Worm (Caenorhabditis elegans) whole organism, young adult: ENCODE results near the gene Y38E10A.34.
A peak's percentile ranks its signal among the peaks of the same experiment; 100 is the strongest.

Experiments used
- B0035.1 ChIP-seq: sonication (generic microtip); optimal IDR thresholded peaks from 2 replicates; lab custom pipeline; 2016; ENCODE audit warnings: missing genetic modification characterization, mild to moderate bottlenecking, missing compliant biosample characterization, missing genotype, missing genetic modification reagents
- B0261.1 ChIP-seq: sonication (generic microtip); optimal IDR thresholded peaks from 2 replicates; lab custom pipeline; 2016; ENCODE audit warnings: mild to moderate bottlenecking, missing genetic modification characterization, moderate library complexity, missing compliant biosample characterization
- F10E7.11 ChIP-seq: sonication (generic microtip); optimal IDR thresholded peaks from 2 replicates; lab custom pipeline; 2017; ENCODE audit warnings: mild to moderate bottlenecking, missing genetic modification characterization, moderate library complexity, missing compliant biosample characterization
- T07F8.4 ChIP-seq: sonication (generic microtip); optimal IDR thresholded peaks from 2 replicates; lab custom pipeline; 2016; ENCODE audit warnings: mild to moderate bottlenecking, missing genetic modification characterization, moderate library complexity, missing compliant biosample characterization
- T26A5.8 ChIP-seq: sonication (generic microtip); optimal IDR thresholded peaks from 2 replicates; lab custom pipeline; 2016; ENCODE audit warnings: missing genetic modification characterization, missing compliant biosample characterization
- Y67H2A.10 ChIP-seq: fragments of 200-800 bp; sonication (Bioruptor generic); conservative IDR thresholded peaks from 2 replicates; pipeline ENCODE4 v1.3.6; 2022; ENCODE audit warnings: missing genetic modification reagents, missing genetic modification characterization, missing compliant biosample characterization
- ZK185.1 ChIP-seq: sonication (generic microtip); optimal IDR thresholded peaks from 2 replicates; lab custom pipeline; 2016; ENCODE audit warnings: mild to moderate bottlenecking, missing genetic modification characterization, missing compliant biosample characterization; ENCODE audit not compliant: poor library complexity, severe bottlenecking
- attf-3 ChIP-seq: fragments of 200-800 bp; sonication (Bioruptor generic); conservative IDR thresholded peaks from 2 replicates; pipeline ENCODE4 v1.3.6; 2022; ENCODE audit warnings: missing genetic modification reagents, missing genetic modification characterization, missing compliant biosample characterization
- attf-5 ChIP-seq: fragments of 200-800 bp; sonication (Bioruptor generic); optimal IDR thresholded peaks from 2 replicates; lab custom pipeline; 2018; ENCODE audit warnings: mild to moderate bottlenecking, missing genetic modification characterization, missing compliant biosample characterization
- cebp-1 ChIP-seq, 2 experiments: fragments of 200-800 bp in 1 of 2; sonication (Bioruptor generic) in 1 of 2; sonication (generic microtip) in 1 of 2; IDR thresholded peaks in 1 of 2; optimal IDR thresholded peaks in 1 of 2; 2 replicates each; pipeline versions ENCODE4 v1.3.6 to Lab custom; 2017 to 2022; ENCODE audit warnings: missing compliant biosample characterization in 2 of 2, missing genetic modification characterization in 2 of 2, mild to moderate bottlenecking in 1 of 2, missing genetic modification reagents in 1 of 2, moderate library complexity in 1 of 2
- ceh-100 ChIP-seq: fragments of 200-800 bp; sonication (Bioruptor generic); IDR thresholded peaks from 2 replicates; pipeline ENCODE4 v1.3.6; 2022; ENCODE audit warnings: missing genetic modification reagents, missing genetic modification characterization, missing compliant biosample characterization
- ceh-91 ChIP-seq: fragments of 200-800 bp; sonication (Bioruptor generic); IDR thresholded peaks from 2 replicates; pipeline ENCODE4 v1.3.6; 2022; ENCODE audit warnings: missing genetic modification reagents, missing genetic modification characterization, missing compliant biosample characterization
- dox-1 ChIP-seq: fragments of 200-800 bp; sonication (Bioruptor generic); IDR thresholded peaks from 2 replicates; pipeline ENCODE4 v1.3.6; 2022; ENCODE audit warnings: missing genetic modification reagents, missing genetic modification characterization, missing compliant biosample characterization
- egl-44 ChIP-seq: fragments of 200-800 bp; sonication (Bioruptor generic); IDR thresholded peaks from 2 replicates; pipeline ENCODE4 v1.3.6; 2022; ENCODE audit warnings: missing genetic modification reagents, missing genetic modification characterization, missing compliant biosample characterization
- egrh-3 ChIP-seq: fragments of 200-800 bp; sonication (Bioruptor generic); IDR thresholded peaks from 2 replicates; pipeline ENCODE4 v1.3.6; 2022; ENCODE audit warnings: missing genetic modification reagents, missing genetic modification characterization, missing compliant biosample characterization
- fkh-3 ChIP-seq: sonication (generic microtip); optimal IDR thresholded peaks from 2 replicates; lab custom pipeline; 2016; ENCODE audit warnings: mild to moderate bottlenecking, missing genetic modification characterization, missing compliant biosample characterization
- him-1 ChIP-seq: sonication (generic microtip); optimal IDR thresholded peaks from 2 replicates; lab custom pipeline; 2016; ENCODE audit warnings: missing genotype, missing genetic modification reagents, missing genetic modification characterization, missing compliant biosample characterization
- hlh-26 ChIP-seq: fragments of 200-800 bp; sonication (Bioruptor generic); conservative IDR thresholded peaks from 2 replicates; pipeline ENCODE4 v1.3.6; 2022; ENCODE audit warnings: missing genetic modification reagents, missing genetic modification characterization, missing compliant biosample characterization
- hmg-1.2 ChIP-seq: fragments of 200-800 bp; sonication (Bioruptor generic); IDR thresholded peaks from 2 replicates; pipeline ENCODE4 v1.3.6; 2022; ENCODE audit warnings: missing genetic modification reagents, missing genetic modification characterization, missing compliant biosample characterization
- let-607 ChIP-seq, 2 experiments: fragments of 200-800 bp in 1 of 2; sonication (Bioruptor generic) in 1 of 2; sonication (generic microtip) in 1 of 2; optimal IDR thresholded peaks; 2 replicates each; lab custom pipeline; 2016 to 2018; ENCODE audit warnings: mild to moderate bottlenecking in 2 of 2, missing compliant biosample characterization in 2 of 2, missing genetic modification characterization in 2 of 2, moderate library complexity in 2 of 2, missing genotype in 1 of 2
- madf-6 ChIP-seq: fragments of 200-800 bp; sonication (Bioruptor generic); IDR thresholded peaks from 2 replicates; pipeline ENCODE4 v1.3.6; 2022; ENCODE audit warnings: missing genetic modification reagents, missing genetic modification characterization, missing compliant biosample characterization
- mcd-1 ChIP-seq: fragments of 200-800 bp; sonication (Bioruptor generic); IDR thresholded peaks from 2 replicates; pipeline ENCODE4 v1.3.6; 2022; ENCODE audit warnings: missing genetic modification reagents, missing genetic modification characterization, missing compliant biosample characterization
- mel-28 ChIP-seq: sonication (generic microtip); optimal IDR thresholded peaks from 2 replicates; lab custom pipeline; 2016; ENCODE audit warnings: borderline replicate concordance, mild to moderate bottlenecking, missing genetic modification characterization, missing compliant biosample characterization
- nhr-27 ChIP-seq: fragments of 200-800 bp; sonication (Bioruptor generic); optimal IDR thresholded peaks from 2 replicates; lab custom pipeline; 2018; ENCODE audit warnings: mild to moderate bottlenecking, missing genetic modification characterization, moderate library complexity, missing compliant biosample characterization
- nhr-80 ChIP-seq: sonication (generic microtip); optimal IDR thresholded peaks from 2 replicates; lab custom pipeline; 2016; ENCODE audit warnings: missing genetic modification characterization, missing compliant biosample characterization
- nhr-90 ChIP-seq: sonication (generic microtip); optimal IDR thresholded peaks from 2 replicates; lab custom pipeline; 2016; ENCODE audit warnings: missing genotype, mild to moderate bottlenecking, missing genetic modification characterization, missing compliant biosample characterization
- pbrm-1 ChIP-seq: fragments of 200-800 bp; sonication (Bioruptor generic); IDR thresholded peaks from 2 replicates; pipeline ENCODE4 v1.3.6; 2022; ENCODE audit warnings: missing genetic modification reagents, missing genetic modification characterization, missing compliant biosample characterization
- snpc-3.4 ChIP-seq: sonication (generic microtip); optimal IDR thresholded peaks from 2 replicates; lab custom pipeline; 2017; ENCODE audit warnings: missing genetic modification characterization, mild to moderate bottlenecking, missing compliant biosample characterization, antibody characterized with exemption, moderate library complexity, missing genotype, missing genetic modification reagents
- snpc-4 ChIP-seq, 5 experiments: fragments of 150-350 bp in 1 of 5; sonication (generic microtip) in 4 of 5; optimal IDR thresholded peaks; 2 replicates each; lab custom pipeline; 2014 to 2018; ENCODE audit warnings: missing genetic modification characterization in 5 of 5, missing biosample characterization in 3 of 5, antibody characterized with exemption in 2 of 5, mild to moderate bottlenecking in 2 of 5, missing compliant biosample characterization in 2 of 5, missing genotype in 2 of 5, moderate library complexity in 2 of 5, missing genetic modification reagents in 1 of 5
- tlf-1 ChIP-seq: fragments of 200-800 bp; sonication (Bioruptor generic); optimal IDR thresholded peaks from 2 replicates; lab custom pipeline; 2018; ENCODE audit warnings: mild to moderate bottlenecking, missing genetic modification characterization, missing compliant biosample characterization
- xnd-1 ChIP-seq: sonication (generic microtip); optimal IDR thresholded peaks from 2 replicates; lab custom pipeline; 2016; ENCODE audit warnings: missing genotype, missing genetic modification reagents, missing genetic modification characterization, missing compliant biosample characterization
- zfh-2 ChIP-seq: fragments of 200-800 bp; sonication (Bioruptor generic); conservative IDR thresholded peaks from 2 replicates; pipeline ENCODE4 v1.3.6; 2022; ENCODE audit warnings: missing genetic modification reagents, missing genetic modification characterization, missing compliant biosample characterization
- ztf-6 ChIP-seq: fragments of 200-800 bp; sonication (Bioruptor generic); IDR thresholded peaks from 2 replicates; pipeline ENCODE4 v1.3.6; 2022; ENCODE audit warnings: missing genetic modification reagents, missing genetic modification characterization, missing compliant biosample characterization

Y38E10A.34 gene

DNA sequence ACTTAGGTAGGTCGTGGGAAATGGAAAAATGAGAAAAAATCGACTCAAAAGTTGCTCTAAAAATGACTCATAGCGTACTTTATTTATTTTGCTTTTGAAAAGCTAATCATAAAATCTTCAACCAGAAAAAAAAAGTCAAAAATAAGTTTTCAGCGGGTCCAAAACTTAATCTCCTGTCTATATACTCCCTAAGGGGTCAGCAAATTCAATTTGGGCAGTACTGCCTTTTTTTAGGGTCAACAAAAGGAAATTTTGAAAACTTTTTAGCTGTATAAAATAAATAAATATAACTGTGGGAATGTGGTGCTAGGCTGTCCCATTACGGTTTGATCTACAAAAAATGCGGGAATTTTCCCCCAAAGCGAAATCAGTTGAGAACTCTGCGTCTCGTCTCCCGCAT is 38.4 kb downstream of the Y38E10A.34 start:
- no peak for TF ChIP-seq nhr-80 (tag; lab: Kevin White, UChicago)
- no peak for TF ChIP-seq B0035.1 (tag; lab: Kevin White, UChicago)
- TF ChIP-seq ztf-6, result no peak
- no peak for TF ChIP-seq ceh-100 (GFP tag; lab: Robert Waterston, UW)
- TF ChIP-seq ZK185.1 (tag; lab: Kevin White, UChicago), result no peak
- no peak for TF ChIP-seq Y67H2A.10
- no peak for TF ChIP-seq zfh-2 (GFP tag; lab: Robert Waterston, UW)
- no peak for TF ChIP-seq hlh-26
- no peak for TF ChIP-seq nhr-90 (tag; lab: Kevin White, UChicago)
- no peak for TF ChIP-seq B0261.1 (tag; lab: Kevin White, UChicago)
- TF ChIP-seq snpc-3.4, result no peak
- no peak for TF ChIP-seq ceh-91 (GFP tag; lab: Robert Waterston, UW)
- no peak for TF ChIP-seq nhr-27 (tag; lab: Kevin White, UChicago)
- TF ChIP-seq attf-5 (GFP tag; lab: Kevin White, UChicago), result no peak
- TF ChIP-seq T26A5.8 (tag; lab: Kevin White, UChicago), result no peak
- no peak for TF ChIP-seq tlf-1
- no peak for TF ChIP-seq cebp-1 (GFP tag; IDR thresholded peaks at IDR 0.05; lab: Robert Waterston, UW)
- TF ChIP-seq cebp-1 (tag; optimal IDR thresholded peaks at IDR 0.05; lab: Kevin White, UChicago), result no peak

DNA sequence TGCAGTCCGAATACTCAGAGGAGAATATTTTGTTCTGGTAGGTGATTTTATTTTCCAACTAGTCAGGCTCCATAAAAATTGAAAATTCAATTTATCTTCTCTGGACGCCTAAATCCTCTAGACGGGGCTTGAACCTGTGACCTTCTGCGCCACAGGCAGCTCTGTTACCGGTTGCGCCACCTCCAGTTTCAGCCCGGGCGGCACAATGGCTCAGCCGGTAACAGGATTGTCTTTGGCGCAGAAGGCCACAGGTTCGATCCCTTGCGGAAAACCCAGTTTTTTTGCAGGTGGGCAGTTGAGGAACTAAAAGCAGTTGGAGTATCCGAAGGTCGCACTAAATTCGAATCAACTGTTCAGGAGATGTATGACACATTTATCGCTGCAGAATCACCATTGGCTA is 38.9 kb downstream of the Y38E10A.34 start:
- TF ChIP-seq dox-1 (GFP tag; lab: Robert Waterston, UW) (peak; percentile 26; the same call in 1 of the 2 replicates), zfh-2 (GFP tag; lab: Robert Waterston, UW) (peak; percentile 60), fkh-3 (tag; lab: Kevin White, UChicago) (no peak), madf-6 (GFP tag; lab: Robert Waterston, UW) (peak; percentile 9; the same call in 1 of the 2 replicates), xnd-1 (tag; lab: Kevin White, UChicago) (no peak), F10E7.11 (tag; lab: Kevin White, UChicago) (no peak)

DNA sequence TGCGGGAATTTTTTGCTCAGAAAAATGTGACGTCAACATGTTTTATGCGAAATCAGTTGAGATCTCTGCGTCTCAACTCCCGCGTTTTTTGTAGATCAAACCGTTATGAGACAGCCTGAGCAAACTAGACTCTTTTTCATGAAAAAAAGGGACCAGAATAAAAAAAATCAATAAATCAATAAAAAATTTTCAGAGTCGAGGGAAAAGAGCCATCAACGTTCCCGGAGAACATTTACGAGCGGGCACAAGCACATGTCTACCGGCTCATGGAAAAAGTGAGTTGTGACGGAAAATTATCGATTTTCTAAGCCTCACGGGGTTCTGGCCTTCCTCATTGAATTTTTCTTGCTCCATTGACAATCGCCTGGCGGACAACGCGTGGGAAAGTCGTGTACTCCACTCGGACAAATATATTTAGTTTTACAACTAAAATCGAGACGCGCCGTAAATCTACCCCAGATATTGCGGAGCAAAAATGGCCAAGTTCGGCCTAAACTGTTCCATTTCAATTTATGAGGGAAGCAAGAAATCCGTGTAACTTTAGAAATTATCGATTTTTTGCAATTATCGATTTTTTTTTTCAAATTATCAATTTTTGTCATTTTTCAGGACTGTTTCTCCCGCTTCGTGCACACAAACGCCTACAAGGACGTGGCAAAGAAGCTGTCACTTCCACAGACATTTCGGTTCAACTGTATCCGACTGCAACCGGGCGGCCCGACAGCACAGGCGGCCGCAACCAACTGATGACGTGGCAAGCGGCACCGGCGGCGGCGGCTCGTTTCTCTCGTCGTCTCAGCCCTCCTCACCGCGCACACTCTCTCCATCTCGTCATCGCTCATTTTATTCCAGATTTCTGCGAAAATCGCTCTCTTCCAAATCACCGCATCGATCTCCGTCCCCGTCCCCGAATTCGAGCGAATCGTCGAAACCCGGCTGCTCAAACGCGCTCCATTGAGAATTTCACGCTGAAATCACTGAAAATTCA is 40.2 kb downstream of the Y38E10A.34 start:
- TF ChIP-seq snpc-4 (GFP tag; optimal IDR thresholded peaks at IDR 0.05; lab: Kevin White, UChicago), result no peak
- TF ChIP-seq snpc-4 (tag; optimal IDR thresholded peaks at IDR 0.05; lab: Kevin White, UChicago), result peak in 1 of 4 experiments; percentile 4
- peak; percentile 15 to 19 for TF ChIP-seq let-607 (tag; optimal IDR thresholded peaks at IDR 0.05; lab: Kevin White, UChicago)
- no peak for TF ChIP-seq tlf-1
- TF ChIP-seq ceh-91 (GFP tag; lab: Robert Waterston, UW), result no peak
- TF ChIP-seq pbrm-1 (GFP tag; lab: Robert Waterston, UW), result peak; percentile 43; the same call in 1 of the 2 replicates
- no peak for TF ChIP-seq egl-44
- TF ChIP-seq mel-28 (tag; lab: Kevin White, UChicago), result peak; percentile 16
- TF ChIP-seq him-1, result peak; percentile 11
- peak; percentile 61; the same call in 1 of the 2 replicates for TF ChIP-seq egrh-3 (GFP tag; lab: Robert Waterston, UW)
- peak; percentile 3; the same call in 1 of the 2 replicates for TF ChIP-seq mcd-1 (GFP tag; lab: Robert Waterston, UW)
- peak; percentile 39 for TF ChIP-seq hmg-1.2 (GFP tag; lab: Robert Waterston, UW)
- TF ChIP-seq T07F8.4, result no peak
- TF ChIP-seq zfh-2 (GFP tag; lab: Robert Waterston, UW), result peak; percentile 94
- 0 out of 2 replicates have a peak, but pooled peaks have one; percentile 8 for TF ChIP-seq attf-3
